Worm (Caenorhabditis elegans) whole organism, young adult: ENCODE data around the gene Y79H2A.4.

Experiments used
- B0019.2 ChIP-seq: fragments of 200-800 bp; sonication (Bioruptor generic); conservative IDR thresholded peaks from 2 replicates; pipeline ENCODE4 v1.3.6; 2022; ENCODE audit warnings: missing genetic modification reagents, missing genetic modification characterization, missing compliant biosample characterization
- B0035.1 ChIP-seq: sonication (generic microtip); optimal IDR thresholded peaks from 2 replicates; lab custom pipeline; 2016; ENCODE audit warnings: missing genetic modification characterization, mild to moderate bottlenecking, missing compliant biosample characterization, missing genotype, missing genetic modification reagents
- B0336.3 ChIP-seq: fragments of 200-800 bp; sonication (Bioruptor generic); IDR thresholded peaks from 2 replicates; pipeline ENCODE4 v1.3.6; 2022; ENCODE audit warnings: missing genetic modification characterization, missing compliant biosample characterization
- C06A6.2 ChIP-seq: fragments of 200-800 bp; sonication (Bioruptor generic); conservative IDR thresholded peaks from 2 replicates; pipeline ENCODE4 v1.3.6; 2022; ENCODE audit warnings: missing genetic modification characterization, missing compliant biosample characterization
- F10E7.11 ChIP-seq: sonication (generic microtip); optimal IDR thresholded peaks from 2 replicates; lab custom pipeline; 2017; ENCODE audit warnings: mild to moderate bottlenecking, missing genetic modification characterization, moderate library complexity, missing compliant biosample characterization
- F49E8.2 ChIP-seq: sonication (generic microtip); optimal IDR thresholded peaks from 3 replicates; lab custom pipeline; 2017; ENCODE audit warnings: missing genetic modification characterization, mild to moderate bottlenecking, missing compliant biosample characterization, antibody characterized with exemption, moderate library complexity; ENCODE audit not compliant: insufficient read depth
- F57A8.1 ChIP-seq: fragments of 200-800 bp; sonication (Bioruptor generic); optimal IDR thresholded peaks from 2 replicates; lab custom pipeline; 2018; ENCODE audit warnings: mild to moderate bottlenecking, missing genetic modification characterization, moderate library complexity, missing compliant biosample characterization
- T07F8.4 ChIP-seq: sonication (generic microtip); optimal IDR thresholded peaks from 2 replicates; lab custom pipeline; 2016; ENCODE audit warnings: mild to moderate bottlenecking, missing genetic modification characterization, moderate library complexity, missing compliant biosample characterization
- Y67H2A.10 ChIP-seq: fragments of 200-800 bp; sonication (Bioruptor generic); conservative IDR thresholded peaks from 2 replicates; pipeline ENCODE4 v1.3.6; 2022; ENCODE audit warnings: missing genetic modification reagents, missing genetic modification characterization, missing compliant biosample characterization
- ama-1 ChIP-seq, 3 experiments: fragments of 150-350 bp in 1 of 3; sonication (generic microtip) in 2 of 3; optimal IDR thresholded peaks; 2 replicates each; lab custom pipeline; 2014 to 2018; ENCODE audit warnings: missing biosample characterization in 2 of 3, missing genetic modification characterization in 2 of 3, missing genetic modification reagents in 2 of 3
- aptf-3 ChIP-seq: fragments of 200-800 bp; sonication (Bioruptor generic); IDR thresholded peaks from 2 replicates; pipeline ENCODE4 v1.3.6; 2022; ENCODE audit warnings: missing genetic modification characterization, missing compliant biosample characterization
- attf-6 ChIP-seq: fragments of 200-800 bp; sonication (Bioruptor generic); IDR thresholded peaks from 2 replicates; pipeline ENCODE4 v1.3.6; 2022; ENCODE audit warnings: missing genetic modification reagents, missing genetic modification characterization, missing compliant biosample characterization
- ceh-40 ChIP-seq: fragments of 200-800 bp; sonication (Bioruptor generic); IDR thresholded peaks from 2 replicates; pipeline ENCODE4 v1.3.6; 2022; ENCODE audit warnings: missing genetic modification characterization, missing compliant biosample characterization
- ceh-58 ChIP-seq: fragments of 200-800 bp; sonication (Bioruptor generic); IDR thresholded peaks from 2 replicates; pipeline ENCODE4 v1.3.6; 2022; ENCODE audit warnings: missing genetic modification characterization, missing compliant biosample characterization
- dpl-1 ChIP-seq: fragments of 150-350 bp; optimal IDR thresholded peaks from 2 replicates; lab custom pipeline; 2014; ENCODE audit warnings: missing biosample characterization, missing genetic modification reagents, missing genetic modification characterization
- ekl-4 ChIP-seq: fragments of 200-800 bp; sonication (Bioruptor generic); IDR thresholded peaks from 2 replicates; pipeline ENCODE4 v1.3.6; 2022; ENCODE audit warnings: missing genetic modification reagents, missing genetic modification characterization, missing compliant biosample characterization
- ets-4 ChIP-seq: fragments of 200-800 bp; sonication (Bioruptor generic); optimal IDR thresholded peaks from 2 replicates; lab custom pipeline; 2018; ENCODE audit warnings: mild to moderate bottlenecking, missing genetic modification characterization, missing compliant biosample characterization
- hlh-12 ChIP-seq: sonication (generic microtip); optimal IDR thresholded peaks from 2 replicates; lab custom pipeline; 2016; ENCODE audit warnings: missing genetic modification characterization, missing compliant biosample characterization
- hlh-26 ChIP-seq: fragments of 200-800 bp; sonication (Bioruptor generic); conservative IDR thresholded peaks from 2 replicates; pipeline ENCODE4 v1.3.6; 2022; ENCODE audit warnings: missing genetic modification reagents, missing genetic modification characterization, missing compliant biosample characterization
- hrde-1 ChIP-seq: sonication (generic microtip); optimal IDR thresholded peaks from 2 replicates; lab custom pipeline; 2016; ENCODE audit warnings: missing genetic modification characterization, mild to moderate bottlenecking, missing compliant biosample characterization, moderate library complexity, missing genotype, missing genetic modification reagents, borderline replicate concordance
- lag-1 ChIP-seq: fragments of 200-800 bp; sonication (Bioruptor generic); IDR thresholded peaks from 2 replicates; pipeline ENCODE4 v1.3.6; 2022; ENCODE audit warnings: missing genetic modification reagents, missing genetic modification characterization, missing compliant biosample characterization
- lin-26 ChIP-seq: fragments of 200-800 bp; sonication (Bioruptor generic); IDR thresholded peaks from 2 replicates; pipeline ENCODE4 v1.3.6; 2022; ENCODE audit warnings: missing genetic modification reagents, missing genetic modification characterization, missing compliant biosample characterization
- lir-1 ChIP-seq: fragments of 200-800 bp; sonication (Bioruptor generic); conservative IDR thresholded peaks from 2 replicates; pipeline ENCODE4 v1.3.6; 2022; ENCODE audit warnings: missing genetic modification reagents, missing genetic modification characterization, missing compliant biosample characterization
- lsl-1 ChIP-seq: fragments of 200-800 bp; sonication (Bioruptor generic); optimal IDR thresholded peaks from 2 replicates; lab custom pipeline; 2018; ENCODE audit warnings: mild to moderate bottlenecking, missing genetic modification characterization, moderate library complexity, missing compliant biosample characterization
- lsy-27 ChIP-seq: sonication (generic microtip); optimal IDR thresholded peaks from 2 replicates; lab custom pipeline; 2017; ENCODE audit warnings: missing genetic modification characterization, mild to moderate bottlenecking, missing compliant biosample characterization, antibody characterized with exemption, missing genotype, borderline replicate concordance; ENCODE audit not compliant: insufficient read depth
- mcd-1 ChIP-seq: fragments of 200-800 bp; sonication (Bioruptor generic); IDR thresholded peaks from 2 replicates; pipeline ENCODE4 v1.3.6; 2022; ENCODE audit warnings: missing genetic modification reagents, missing genetic modification characterization, missing compliant biosample characterization
- mxl-1 ChIP-seq: sonication (generic microtip); optimal IDR thresholded peaks from 2 replicates; lab custom pipeline; 2016; ENCODE audit warnings: missing genetic modification characterization, missing compliant biosample characterization
- nfya-1 ChIP-seq: sonication (generic microtip); optimal IDR thresholded peaks from 2 replicates; lab custom pipeline; 2017; ENCODE audit warnings: antibody characterized with exemption, missing compliant biosample characterization, missing genetic modification characterization, borderline replicate concordance; ENCODE audit not compliant: insufficient read depth
- nfya-2 ChIP-seq: fragments of 200-800 bp; sonication (Bioruptor generic); IDR thresholded peaks from 2 replicates; pipeline ENCODE4 v1.3.6; 2022; ENCODE audit warnings: missing genetic modification reagents, missing genetic modification characterization, missing compliant biosample characterization
- nhr-179 ChIP-seq: sonication (generic microtip); optimal IDR thresholded peaks from 2 replicates; lab custom pipeline; 2016; ENCODE audit warnings: mild to moderate bottlenecking, missing genetic modification characterization, missing compliant biosample characterization
- pbrm-1 ChIP-seq: fragments of 200-800 bp; sonication (Bioruptor generic); IDR thresholded peaks from 2 replicates; pipeline ENCODE4 v1.3.6; 2022; ENCODE audit warnings: missing genetic modification reagents, missing genetic modification characterization, missing compliant biosample characterization
- sdz-38 ChIP-seq: sonication (generic microtip); optimal IDR thresholded peaks from 2 replicates; lab custom pipeline; 2016; ENCODE audit warnings: missing genotype, missing genetic modification characterization, missing compliant biosample characterization
- snpc-1.1 ChIP-seq: sonication (generic microtip); optimal IDR thresholded peaks from 2 replicates; lab custom pipeline; 2017; ENCODE audit warnings: missing genetic modification characterization, mild to moderate bottlenecking, missing compliant biosample characterization, antibody characterized with exemption, moderate library complexity, missing genotype, missing genetic modification reagents; ENCODE audit not compliant: insufficient read depth
- snpc-3.4 ChIP-seq: sonication (generic microtip); optimal IDR thresholded peaks from 2 replicates; lab custom pipeline; 2017; ENCODE audit warnings: missing genetic modification characterization, mild to moderate bottlenecking, missing compliant biosample characterization, antibody characterized with exemption, moderate library complexity, missing genotype, missing genetic modification reagents
- somi-1 ChIP-seq: fragments of 200-800 bp; sonication (Bioruptor generic); optimal IDR thresholded peaks from 2 replicates; lab custom pipeline; 2018; ENCODE audit warnings: mild to moderate bottlenecking, missing genetic modification characterization, missing compliant biosample characterization
- tbp1 ChIP-seq: fragments of 200-800 bp; sonication (Bioruptor generic); optimal IDR thresholded peaks from 2 replicates; lab custom pipeline; 2018; ENCODE audit warnings: mild to moderate bottlenecking, missing genetic modification characterization, missing compliant biosample characterization
- unc-62 ChIP-seq: fragments of 150-350 bp; optimal IDR thresholded peaks from 2 replicates; lab custom pipeline; 2014; ENCODE audit warnings: missing biosample characterization, missing genetic modification reagents, missing genetic modification characterization
- ztf-18 ChIP-seq: sonication (generic microtip); optimal IDR thresholded peaks from 2 replicates; lab custom pipeline; 2016; ENCODE audit warnings: missing genotype, mild to moderate bottlenecking, missing genetic modification characterization, missing compliant biosample characterization
- ztf-28 ChIP-seq: fragments of 200-800 bp; sonication (Bioruptor generic); IDR thresholded peaks from 2 replicates; pipeline ENCODE4 v1.3.6; 2022; ENCODE audit warnings: missing genetic modification reagents, missing genetic modification characterization, missing compliant biosample characterization

The Y79H2A.4 gene

ce11 chrIII:12022281-12022680 is 18.8 kb upstream of the Y79H2A.4 start (continued):
- TF ChIP-seq C06A6.2 (GFP tag; lab: Robert Waterston, UW) (no peak), pbrm-1 (no peak), hlh-12 (no peak), F49E8.2 (tag; lab: Kevin White, UChicago) (no peak), sdz-38 (tag; lab: Kevin White, UChicago) (no peak), Y67H2A.10 (GFP tag; lab: Robert Waterston, UW) (no peak), snpc-1.1 (tag; lab: Kevin White, UChicago) (no peak), ceh-58 (GFP tag; lab: Robert Waterston, UW) (no peak), lag-1 (GFP tag; lab: Robert Waterston, UW) (no peak), F57A8.1 (GFP tag; lab: Kevin White, UChicago) (peak; percentile 16), lin-26 (GFP tag; lab: Robert Waterston, UW) (no peak), aptf-3 (GFP tag; lab: Robert Waterston, UW) (no peak), ama-1 (optimal IDR thresholded peaks at IDR 0.05; lab: Kevin White, UChicago) (no peak), ama-1 (GFP tag; optimal IDR thresholded peaks at IDR 0.05; lab: Kevin White, UChicago) (no peak), ztf-28 (GFP tag; lab: Robert Waterston, UW) (no peak), somi-1 (GFP tag; lab: Kevin White, UChicago) (no peak), dpl-1 (GFP tag; lab: Kevin White, UChicago) (no peak), B0336.3 (GFP tag; lab: Robert Waterston, UW) (peak; percentile 67; the same call in 1 of the 2 replicates), mcd-1 (GFP tag; lab: Robert Waterston, UW) (no peak), lir-1 (GFP tag; lab: Robert Waterston, UW) (no peak), attf-6 (GFP tag; lab: Robert Waterston, UW) (no peak), F10E7.11 (tag; lab: Kevin White, UChicago) (no peak), ekl-4 (GFP tag; lab: Robert Waterston, UW) (no peak), hrde-1 (tag; lab: Kevin White, UChicago) (no peak)

- TF ChIP-seq tbp1 (GFP tag; lab: Kevin White, UChicago) (no peak), nfya-1 (no peak), nhr-179 (tag; lab: Kevin White, UChicago) (no peak), hlh-26 (GFP tag; lab: Robert Waterston, UW) (no peak), ekl-4 (GFP tag; lab: Robert Waterston, UW) (no peak), ets-4 (GFP tag; lab: Kevin White, UChicago) (no peak), unc-62 (GFP tag; lab: Kevin White, UChicago) (no peak), nfya-2 (GFP tag; lab: Robert Waterston, UW) (no peak), ceh-40 (no peak), lsy-27 (tag; lab: Kevin White, UChicago) (no peak), snpc-3.4 (no peak), ztf-18 (tag; lab: Kevin White, UChicago) (no peak), T07F8.4 (tag; lab: Kevin White, UChicago) (no peak), mxl-1 (tag; lab: Kevin White, UChicago) (no peak)
These were observed 12.3 kb upstream of the Y79H2A.4 start, which contains the start of gene Y79H2A.12 for ce11 chrIII:12028769-12029168. Gene Y79H2A.12, minus strand, starts transcription at chrIII:12028869.

- TF ChIP-seq lsl-1 (GFP tag; lab: Kevin White, UChicago) (no peak), B0019.2 (GFP tag; lab: Robert Waterston, UW) (no peak), B0035.1 (tag; lab: Kevin White, UChicago) (no peak), lsy-27 (tag; lab: Kevin White, UChicago) (no peak), hrde-1 (tag; lab: Kevin White, UChicago) (no peak)
These were observed 10.4 kb upstream of the Y79H2A.4 start, which contains the start of gene Y79H2A.2 for ce11 chrIII:12030669-12031068. Gene Y79H2A.2, minus strand, starts transcription at chrIII:12030769.
